Worm (Caenorhabditis elegans) whole organism, late embryonic: ENCODE data around the gene D1014.6.

Source experiments
- C38D4.7 ChIP-seq: fragments of 200-800 bp; sonication (Bioruptor generic); optimal IDR thresholded peaks from 2 replicates; lab custom pipeline; 2018; ENCODE audit warnings: mild to moderate bottlenecking, missing genetic modification characterization, moderate library complexity, missing compliant biosample characterization
- K09A11.1 ChIP-seq: sonication (generic microtip); optimal IDR thresholded peaks from 2 replicates; lab custom pipeline; 2017; ENCODE audit warnings: antibody characterized with exemption, mild to moderate bottlenecking, missing genetic modification characterization, missing compliant biosample characterization; ENCODE audit not compliant: insufficient read depth
- T23F11.4 ChIP-seq: fragments of 200-800 bp; sonication (Bioruptor generic); optimal IDR thresholded peaks from 2 replicates; lab custom pipeline; 2018; ENCODE audit warnings: mild to moderate bottlenecking, missing genetic modification characterization, missing compliant biosample characterization
- ama-1 ChIP-seq: fragments of 150-350 bp; optimal IDR thresholded peaks from 2 replicates; lab custom pipeline; 2014
- ceh-18 ChIP-seq: sonication (generic microtip); optimal IDR thresholded peaks from 2 replicates; lab custom pipeline; 2016; ENCODE audit warnings: missing genetic modification characterization, missing compliant biosample characterization
- ceh-2 ChIP-seq: sonication (generic microtip); optimal IDR thresholded peaks from 2 replicates; lab custom pipeline; 2016; ENCODE audit warnings: missing genotype, missing genetic modification characterization, missing compliant biosample characterization
- ceh-24 ChIP-seq: sonication (generic microtip); optimal IDR thresholded peaks from 2 replicates; lab custom pipeline; 2016; ENCODE audit warnings: mild to moderate bottlenecking, missing genetic modification characterization, missing compliant biosample characterization
- ceh-30 ChIP-seq: fragments of 150-350 bp; optimal IDR thresholded peaks from 2 replicates; lab custom pipeline; 2014; ENCODE audit warnings: missing biosample characterization, missing genetic modification characterization
- ceh-31 ChIP-seq: sonication (generic microtip); optimal IDR thresholded peaks from 2 replicates; lab custom pipeline; 2016; ENCODE audit warnings: missing genetic modification characterization, missing compliant biosample characterization
- ceh-34 ChIP-seq: sonication (generic microtip); optimal IDR thresholded peaks from 2 replicates; lab custom pipeline; 2016; ENCODE audit warnings: mild to moderate bottlenecking, missing genetic modification characterization, missing compliant biosample characterization
- ceh-45 ChIP-seq: fragments of 200-800 bp; sonication (Bioruptor generic); IDR thresholded peaks from 2 replicates; pipeline ENCODE4 v1.3.6; 2022; ENCODE audit warnings: missing genetic modification reagents, missing genetic modification characterization, missing compliant biosample characterization
- ceh-48 ChIP-seq: sonication (generic microtip); optimal IDR thresholded peaks from 2 replicates; lab custom pipeline; 2016; ENCODE audit warnings: missing genetic modification characterization, inconsistent platforms, missing compliant biosample characterization
- ceh-6 ChIP-seq: fragments of 200-800 bp; sonication (Bioruptor generic); optimal IDR thresholded peaks from 2 replicates; lab custom pipeline; 2018; ENCODE audit warnings: mild to moderate bottlenecking, missing genetic modification characterization, missing compliant biosample characterization
- ceh-9 ChIP-seq: sonication (generic microtip); optimal IDR thresholded peaks from 2 replicates; lab custom pipeline; 2016; ENCODE audit warnings: mild to moderate bottlenecking, missing genetic modification characterization, inconsistent platforms, missing compliant biosample characterization
- che-1 ChIP-seq: sonication (generic microtip); optimal IDR thresholded peaks from 2 replicates; lab custom pipeline; 2016; ENCODE audit warnings: mild to moderate bottlenecking, missing genetic modification characterization, missing compliant biosample characterization
- elt-4 ChIP-seq: sonication (generic microtip); optimal IDR thresholded peaks from 2 replicates; lab custom pipeline; 2016; ENCODE audit warnings: missing genetic modification characterization, missing compliant biosample characterization
- eyg-1 ChIP-seq: sonication (generic microtip); optimal IDR thresholded peaks from 2 replicates; lab custom pipeline; 2016; ENCODE audit warnings: missing genotype, missing genetic modification characterization, missing compliant biosample characterization
- fax-1 ChIP-seq: sonication (generic microtip); optimal IDR thresholded peaks from 2 replicates; lab custom pipeline; 2016; ENCODE audit warnings: missing genotype, missing genetic modification characterization, missing compliant biosample characterization
- fkh-6 ChIP-seq: sonication (generic microtip); optimal IDR thresholded peaks from 2 replicates; lab custom pipeline; 2016; ENCODE audit warnings: missing genetic modification characterization, missing compliant biosample characterization
- gmeb-2 ChIP-seq: sonication (generic microtip); optimal IDR thresholded peaks from 2 replicates; lab custom pipeline; 2016; ENCODE audit warnings: missing genetic modification characterization, inconsistent platforms, missing compliant biosample characterization
- hlh-15 ChIP-seq: sonication (generic microtip); optimal IDR thresholded peaks from 2 replicates; lab custom pipeline; 2016; ENCODE audit warnings: missing genetic modification characterization, missing compliant biosample characterization
- hlh-30 ChIP-seq: sonication (generic microtip); optimal IDR thresholded peaks from 2 replicates; lab custom pipeline; 2017; ENCODE audit warnings: antibody characterized with exemption, missing genetic modification characterization, missing compliant biosample characterization; ENCODE audit not compliant: insufficient read depth
- hlh-6 ChIP-seq: sonication (generic microtip); optimal IDR thresholded peaks from 2 replicates; lab custom pipeline; 2016; ENCODE audit warnings: missing genotype, missing genetic modification characterization, missing compliant biosample characterization
- hlh-8 ChIP-seq: sonication (generic microtip); optimal IDR thresholded peaks from 2 replicates; lab custom pipeline; 2016; ENCODE audit warnings: missing genotype, missing genetic modification characterization, missing compliant biosample characterization
- lim-6 ChIP-seq: sonication (generic microtip); optimal IDR thresholded peaks from 2 replicates; lab custom pipeline; 2016; ENCODE audit warnings: missing genetic modification characterization, missing compliant biosample characterization
- lin-11 ChIP-seq: fragments of 200-800 bp; sonication (Bioruptor generic); optimal IDR thresholded peaks from 2 replicates; lab custom pipeline; 2018; ENCODE audit warnings: mild to moderate bottlenecking, missing genetic modification characterization, missing compliant biosample characterization
- odd-2 ChIP-seq: sonication (generic microtip); optimal IDR thresholded peaks from 2 replicates; lab custom pipeline; 2017; ENCODE audit warnings: antibody characterized with exemption, mild to moderate bottlenecking, missing genetic modification characterization, missing compliant biosample characterization
- pag-3 ChIP-seq: sonication (generic microtip); optimal IDR thresholded peaks from 2 replicates; lab custom pipeline; 2016; ENCODE audit warnings: missing compliant biosample characterization, missing genetic modification characterization, borderline replicate concordance
- pha-2 ChIP-seq: sonication (generic microtip); optimal IDR thresholded peaks from 2 replicates; lab custom pipeline; 2017; ENCODE audit warnings: mild to moderate bottlenecking, missing genetic modification characterization, missing compliant biosample characterization
- pros-1 ChIP-seq: fragments of 150-350 bp; optimal IDR thresholded peaks from 2 replicates; lab custom pipeline; 2014; ENCODE audit warnings: missing biosample characterization, missing genetic modification reagents, missing genetic modification characterization
- ref-2 ChIP-seq: sonication (generic microtip); optimal IDR thresholded peaks from 2 replicates; lab custom pipeline; 2016; ENCODE audit warnings: missing genetic modification characterization, missing compliant biosample characterization
- sdc-2 ChIP-seq: sonication (generic microtip); optimal IDR thresholded peaks from 2 replicates; lab custom pipeline; 2016; ENCODE audit warnings: missing genotype, missing genetic modification characterization, missing compliant biosample characterization
- sox-2 ChIP-seq: fragments of 200-800 bp; sonication (Bioruptor generic); IDR thresholded peaks from 2 replicates; pipeline ENCODE4 v1.3.6; 2022; ENCODE audit warnings: missing genetic modification reagents, missing genetic modification characterization, missing compliant biosample characterization
- syd-9 ChIP-seq: sonication (generic microtip); optimal IDR thresholded peaks from 2 replicates; lab custom pipeline; 2016; ENCODE audit warnings: mild to moderate bottlenecking, missing genetic modification characterization, moderate library complexity, missing compliant biosample characterization
- tbx-2 ChIP-seq: sonication (generic microtip); optimal IDR thresholded peaks from 2 replicates; lab custom pipeline; 2016; ENCODE audit warnings: missing genetic modification characterization, missing compliant biosample characterization
- tbx-7 ChIP-seq: sonication (generic microtip); optimal IDR thresholded peaks from 2 replicates; lab custom pipeline; 2016; ENCODE audit warnings: missing genotype, missing genetic modification characterization, missing compliant biosample characterization
- ttx-3 ChIP-seq: sonication (generic microtip); optimal IDR thresholded peaks from 2 replicates; lab custom pipeline; 2016; ENCODE audit warnings: missing genetic modification reagents, missing genetic modification characterization, missing compliant biosample characterization
- unc-3 ChIP-seq, 2 experiments: fragments of 200-800 bp in 1 of 2; sonication (Bioruptor generic) in 1 of 2; sonication (generic microtip) in 1 of 2; conservative IDR thresholded peaks in 1 of 2; optimal IDR thresholded peaks in 1 of 2; 2 replicates each; pipeline versions ENCODE4 v1.3.6 to Lab custom; 2016 to 2022; ENCODE audit warnings: missing compliant biosample characterization in 2 of 2, missing genetic modification characterization in 2 of 2, missing genetic modification reagents in 1 of 2
- unc-42 ChIP-seq: sonication (generic microtip); optimal IDR thresholded peaks from 2 replicates; lab custom pipeline; 2016; ENCODE audit warnings: missing genotype, missing genetic modification characterization, missing compliant biosample characterization
- unc-55 ChIP-seq: sonication (generic microtip); optimal IDR thresholded peaks from 2 replicates; lab custom pipeline; 2017; ENCODE audit warnings: missing biosample characterization, missing genetic modification reagents, missing genetic modification characterization
- ztf-16 ChIP-seq: sonication (generic microtip); optimal IDR thresholded peaks from 2 replicates; lab custom pipeline; 2017; ENCODE audit warnings: missing genetic modification characterization, missing compliant biosample characterization

Gene D1014.6

DNA sequence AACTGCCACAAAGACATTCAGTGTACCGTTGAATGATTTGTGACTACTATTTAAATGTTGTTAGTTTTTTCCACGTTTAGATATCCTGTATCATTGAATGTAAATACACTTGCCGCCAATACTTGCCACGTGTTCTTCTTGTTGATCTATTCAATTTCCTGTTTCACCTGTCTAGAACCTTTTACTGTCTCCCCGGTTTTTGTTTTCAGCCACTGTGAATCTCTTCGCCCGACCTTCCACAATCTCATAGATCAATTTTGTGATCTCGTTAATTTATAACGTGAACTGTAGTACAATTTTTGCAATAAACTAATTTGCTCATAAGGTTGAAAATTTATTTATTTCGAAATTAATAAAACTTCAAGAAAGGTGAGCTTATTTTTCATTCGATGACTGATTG is 24.4 kb downstream of the D1014.6 start, which contains the start of gene D1014.13:
Gene D1014.13 (plus strand): TSS at position 301 of the 400 bp plus-strand sequence.
- TF ChIP-seq pag-3 (no peak), unc-42 (tag; lab: Kevin White, UChicago) (no peak), sox-2 (GFP tag; lab: Robert Waterston, UW) (no peak), gmeb-2 (tag; lab: Kevin White, UChicago) (no peak), C38D4.7 (no peak), ceh-30 (no peak), tbx-7 (no peak), unc-3 (GFP tag; conservative IDR thresholded peaks at IDR 0.05; lab: Robert Waterston, UW) (no peak), unc-3 (tag; optimal IDR thresholded peaks at IDR 0.05; lab: Kevin White, UChicago) (no peak), ttx-3 (tag; lab: Kevin White, UChicago) (no peak), ceh-6 (GFP tag; lab: Kevin White, UChicago) (no peak), fax-1 (tag; lab: Kevin White, UChicago) (no peak), unc-55 (GFP tag; lab: Kevin White, UChicago) (no peak), sdc-2 (tag; lab: Kevin White, UChicago) (no peak), T23F11.4 (GFP tag; lab: Kevin White, UChicago) (no peak), ztf-16 (tag; lab: Kevin White, UChicago) (no peak), hlh-30 (tag; lab: Kevin White, UChicago) (no peak)

DNA sequence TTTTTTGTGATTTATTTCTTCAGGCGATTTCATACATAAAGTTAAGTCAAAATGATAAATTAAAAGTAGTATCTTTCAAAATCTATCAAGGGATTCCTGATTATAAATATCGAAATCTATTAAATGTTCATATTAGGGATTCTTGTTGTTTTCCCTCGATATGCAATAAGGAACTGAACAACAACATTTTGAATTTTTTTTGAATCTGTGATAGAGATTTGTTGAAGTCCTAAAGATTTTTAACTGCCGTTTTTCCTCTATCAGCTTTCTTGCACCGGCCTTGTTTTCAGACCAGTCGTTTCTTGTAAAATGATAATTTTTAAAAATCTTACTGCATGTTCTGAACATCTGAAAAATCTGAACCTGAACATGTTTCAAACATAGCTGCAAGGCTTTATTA is 34.8 kb downstream of the D1014.6 start:
- TF ChIP-seq ceh-45 (GFP tag; lab: Robert Waterston, UW) (no peak), ceh-48 (tag; lab: Kevin White, UChicago) (no peak), unc-55 (GFP tag; lab: Kevin White, UChicago) (no peak), pros-1 (no peak), odd-2 (tag; lab: Kevin White, UChicago) (no peak), gmeb-2 (tag; lab: Kevin White, UChicago) (no peak), ceh-31 (tag; lab: Kevin White, UChicago) (no peak), ceh-30 (no peak), lin-11 (no peak)

DNA sequence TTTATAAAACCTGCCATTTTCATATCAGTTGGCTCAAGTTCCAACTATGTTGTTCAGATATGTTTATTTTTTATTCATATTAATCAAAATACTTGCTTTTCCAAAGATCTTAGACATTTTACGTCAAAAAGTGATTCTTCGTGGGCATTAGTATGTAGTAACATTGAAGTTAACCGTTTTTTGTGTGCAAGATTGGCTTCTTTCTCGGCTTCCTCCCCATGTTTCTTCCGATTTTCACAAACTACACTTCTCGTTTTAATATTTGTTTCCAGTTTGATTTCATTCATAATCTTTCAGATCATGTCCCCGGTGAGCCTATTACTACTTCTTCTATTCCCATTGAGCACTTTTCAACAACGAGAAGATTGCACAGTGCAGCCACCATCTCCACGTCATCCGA is 36.5 kb downstream of the D1014.6 start, which contains the start of gene sul-2:
Gene sul-2 (plus strand): TSS at position 301 of the 400 bp plus-strand sequence.
- no peak for TF ChIP-seq fax-1 (tag; lab: Kevin White, UChicago)
- TF ChIP-seq K09A11.1 (tag; lab: Kevin White, UChicago): no peak
- TF ChIP-seq unc-55 (GFP tag; lab: Kevin White, UChicago): no peak
- no peak for TF ChIP-seq pha-2
- no peak for TF ChIP-seq eyg-1 (tag; lab: Kevin White, UChicago)
- TF ChIP-seq hlh-6 (tag; lab: Kevin White, UChicago): no peak
- no peak for TF ChIP-seq sox-2 (GFP tag; lab: Robert Waterston, UW)
- TF ChIP-seq tbx-2 (tag; lab: Kevin White, UChicago): no peak
- TF ChIP-seq ama-1 (lab: Kevin White, UChicago): no peak
- no peak for TF ChIP-seq syd-9 (tag; lab: Kevin White, UChicago)
- no peak for TF ChIP-seq ceh-9 (tag; lab: Kevin White, UChicago)
- TF ChIP-seq che-1 (tag; lab: Kevin White, UChicago): no peak
- no peak for TF ChIP-seq fkh-6
- no peak for TF ChIP-seq hlh-30 (tag; lab: Kevin White, UChicago)
- TF ChIP-seq ref-2 (tag; lab: Kevin White, UChicago): no peak
- no peak for TF ChIP-seq lin-11
- TF ChIP-seq ceh-34 (tag; lab: Kevin White, UChicago): no peak
- TF ChIP-seq unc-3 (GFP tag; conservative IDR thresholded peaks at IDR 0.05; lab: Robert Waterston, UW): no peak
- no peak for TF ChIP-seq unc-3 (tag; optimal IDR thresholded peaks at IDR 0.05; lab: Kevin White, UChicago)

DNA sequence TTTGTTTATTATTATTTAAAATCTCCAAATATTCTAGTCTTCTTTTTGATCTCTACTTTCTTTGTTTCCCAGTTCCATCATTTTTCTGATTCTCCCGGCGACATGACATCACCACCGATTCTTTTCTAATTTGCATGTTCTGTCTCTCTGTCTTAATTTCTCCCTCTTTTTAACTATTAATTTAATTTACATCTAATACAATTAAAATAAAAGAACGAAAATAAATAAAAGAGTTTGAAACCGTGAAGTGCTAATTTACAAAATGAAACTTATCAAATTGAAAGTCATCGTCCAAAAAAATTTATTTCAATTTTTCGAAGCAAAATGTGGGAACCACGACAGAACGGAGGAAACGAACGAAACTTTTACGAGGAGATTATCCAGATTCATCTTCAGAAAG is 38.7 kb downstream of the D1014.6 start, which contains the start of gene F20D6.6:
Gene F20D6.6 (plus strand): TSS at position 301 of the 400 bp plus-strand sequence.
- TF ChIP-seq C38D4.7: no peak
- no peak for TF ChIP-seq tbx-7
- TF ChIP-seq sdc-2 (tag; lab: Kevin White, UChicago): no peak
- no peak for TF ChIP-seq elt-4 (tag; lab: Kevin White, UChicago)
- TF ChIP-seq ceh-6 (GFP tag; lab: Kevin White, UChicago): no peak
- no peak for TF ChIP-seq pha-2
- TF ChIP-seq ceh-2 (tag; lab: Kevin White, UChicago): no peak
- TF ChIP-seq odd-2 (tag; lab: Kevin White, UChicago): no peak
- TF ChIP-seq ceh-18 (tag; lab: Kevin White, UChicago): no peak
- TF ChIP-seq gmeb-2 (tag; lab: Kevin White, UChicago): no peak
- TF ChIP-seq ceh-9 (tag; lab: Kevin White, UChicago): no peak
- TF ChIP-seq hlh-15 (tag; lab: Kevin White, UChicago): no peak
- no peak for TF ChIP-seq ceh-24 (tag; lab: Kevin White, UChicago)
- TF ChIP-seq unc-3 (GFP tag; conservative IDR thresholded peaks at IDR 0.05; lab: Robert Waterston, UW): no peak
- no peak for TF ChIP-seq unc-3 (tag; optimal IDR thresholded peaks at IDR 0.05; lab: Kevin White, UChicago)
- no peak for TF ChIP-seq hlh-8 (tag; lab: Kevin White, UChicago)
- TF ChIP-seq lim-6 (tag; lab: Kevin White, UChicago): no peak
- TF ChIP-seq, all 69 proteins: peak for 0
